Worm (Caenorhabditis elegans) whole organism, midembryonic: Measurements from ENCODE around the gene C07G1.7.

Source experiments
- T22C8.4 ChIP-seq: fragments of 200-800 bp; sonication (Bioruptor generic); IDR thresholded peaks from 2 replicates; pipeline ENCODE4 v1.3.6; 2022; ENCODE audit warnings: missing genetic modification characterization, missing compliant biosample characterization
- cog-1 ChIP-seq: sonication (generic microtip); optimal IDR thresholded peaks from 2 replicates; lab custom pipeline; 2016; ENCODE audit warnings: missing genetic modification characterization, missing compliant biosample characterization
- flt-1 ChIP-seq: fragments of 200-800 bp; sonication (Bioruptor generic); IDR thresholded peaks from 2 replicates; pipeline ENCODE4 v1.3.6; 2022; ENCODE audit warnings: missing genetic modification characterization, missing compliant biosample characterization
- klf-2 ChIP-seq: fragments of 200-800 bp; sonication (Bioruptor generic); conservative IDR thresholded peaks from 2 replicates; pipeline ENCODE4 v1.3.6; 2022; ENCODE audit warnings: missing genetic modification reagents, missing genetic modification characterization, missing compliant biosample characterization
- med-1 ChIP-seq: sonication (generic microtip); optimal IDR thresholded peaks from 2 replicates; lab custom pipeline; 2017; ENCODE audit warnings: missing genetic modification characterization, mild to moderate bottlenecking, missing compliant biosample characterization, antibody characterized with exemption, missing genetic modification reagents; ENCODE audit not compliant: insufficient read depth
- tab-1 ChIP-seq: fragments of 200-800 bp; sonication (Bioruptor generic); IDR thresholded peaks from 2 replicates; pipeline ENCODE4 v1.3.6; 2022; ENCODE audit warnings: missing genetic modification characterization, missing compliant biosample characterization
- ztf-23 ChIP-seq: fragments of 200-800 bp; sonication (Bioruptor generic); IDR thresholded peaks from 2 replicates; pipeline ENCODE4 v1.3.6; 2022; ENCODE audit warnings: missing genetic modification reagents, missing genetic modification characterization, missing compliant biosample characterization
- ztf-29 ChIP-seq: fragments of 200-800 bp; sonication (Bioruptor generic); IDR thresholded peaks from 2 replicates; pipeline ENCODE4 v1.3.6; 2022; ENCODE audit warnings: missing genetic modification reagents, missing genetic modification characterization, missing compliant biosample characterization

- TF ChIP-seq flt-1 (GFP tag; lab: Robert Waterston, UW), result no peak
- no peak for TF ChIP-seq cog-1
- TF ChIP-seq ztf-23, result no peak
- no peak for TF ChIP-seq med-1 (GFP tag; lab: Kevin White, UChicago)
- no peak for TF ChIP-seq tab-1
- TF ChIP-seq T22C8.4 (GFP tag; lab: Robert Waterston, UW), result no peak
- TF ChIP-seq klf-2, result no peak
- TF ChIP-seq ztf-29, result no peak
Measured at ce11 chrIV:8211747-8212146, at the start of gene C07G1.7.
